Worm (Caenorhabditis elegans) whole organism, early embryonic: ENCODE data around the gene dhhc-4.

ENCODE experiments used
- B0310.2 ChIP-seq: sonication (generic microtip); optimal IDR thresholded peaks from 2 replicates; lab custom pipeline; 2016; ENCODE audit warnings: mild to moderate bottlenecking, missing genetic modification characterization, missing compliant biosample characterization
- F13C5.2 ChIP-seq: sonication (generic microtip); optimal IDR thresholded peaks from 2 replicates; lab custom pipeline; 2017; ENCODE audit warnings: mild to moderate bottlenecking, missing genetic modification characterization, inconsistent platforms, missing compliant biosample characterization
- aly-1 ChIP-seq: sonication (generic microtip); optimal IDR thresholded peaks from 2 replicates; lab custom pipeline; 2016; ENCODE audit warnings: missing genetic modification characterization, missing compliant biosample characterization
- ama-1 ChIP-seq: fragments of 150-350 bp; optimal IDR thresholded peaks from 2 replicates; lab custom pipeline; 2014
- ceh-13 ChIP-seq: fragments of 200-800 bp; sonication (Bioruptor generic); optimal IDR thresholded peaks from 2 replicates; lab custom pipeline; 2018; ENCODE audit warnings: mild to moderate bottlenecking, missing genetic modification characterization, missing compliant biosample characterization
- ceh-36 ChIP-seq: sonication (generic microtip); optimal IDR thresholded peaks from 2 replicates; lab custom pipeline; 2016; ENCODE audit warnings: missing genetic modification characterization, inconsistent platforms, missing compliant biosample characterization
- ets-7 ChIP-seq: sonication (generic microtip); optimal IDR thresholded peaks from 2 replicates; lab custom pipeline; 2016; ENCODE audit warnings: missing genotype, missing genetic modification characterization, missing compliant biosample characterization
- flt-1 ChIP-seq: fragments of 200-800 bp; sonication (Bioruptor generic); IDR thresholded peaks from 2 replicates; pipeline ENCODE4 v1.3.6; 2022; ENCODE audit warnings: missing genetic modification characterization, missing compliant biosample characterization
- hmbx-1 ChIP-seq: sonication (generic microtip); optimal IDR thresholded peaks from 2 replicates; lab custom pipeline; 2016; ENCODE audit warnings: mild to moderate bottlenecking, missing genetic modification characterization, missing compliant biosample characterization
- hmg-4 ChIP-seq: fragments of 200-800 bp; sonication (Bioruptor generic); optimal IDR thresholded peaks from 2 replicates; lab custom pipeline; 2018; ENCODE audit warnings: mild to moderate bottlenecking, missing genetic modification characterization, missing compliant biosample characterization
- hnd-1 ChIP-seq: sonication (generic microtip); optimal IDR thresholded peaks from 2 replicates; lab custom pipeline; 2016; ENCODE audit warnings: missing genetic modification characterization, missing compliant biosample characterization
- pes-1 ChIP-seq: fragments of 200-800 bp; sonication (Bioruptor generic); IDR thresholded peaks from 2 replicates; pipeline ENCODE4 v1.3.6; 2022; ENCODE audit warnings: missing genetic modification reagents, missing genetic modification characterization, missing compliant biosample characterization
- scrt-1 ChIP-seq: fragments of 200-800 bp; sonication (Bioruptor generic); IDR thresholded peaks from 2 replicates; pipeline ENCODE4 v1.3.6; 2022; ENCODE audit warnings: missing genetic modification characterization, missing compliant biosample characterization
- sea-1 ChIP-seq: fragments of 200-800 bp; sonication (Bioruptor generic); conservative IDR thresholded peaks from 2 replicates; pipeline ENCODE4 v1.3.6; 2022; ENCODE audit warnings: missing genetic modification characterization, missing compliant biosample characterization
- tbx-11 ChIP-seq: fragments of 200-800 bp; sonication (Bioruptor generic); IDR thresholded peaks from 2 replicates; pipeline ENCODE4 v1.3.6; 2022; ENCODE audit warnings: missing genetic modification characterization, missing compliant biosample characterization
- tbx-37 ChIP-seq: fragments of 200-800 bp; sonication (Bioruptor generic); conservative IDR thresholded peaks from 2 replicates; pipeline ENCODE4 v1.3.6; 2022; ENCODE audit warnings: missing genetic modification reagents, missing genetic modification characterization, missing compliant biosample characterization
- tra-4 ChIP-seq: sonication (generic microtip); optimal IDR thresholded peaks from 2 replicates; lab custom pipeline; 2017; ENCODE audit warnings: missing genetic modification characterization, missing compliant biosample characterization

dhhc-4 gene

DNA sequence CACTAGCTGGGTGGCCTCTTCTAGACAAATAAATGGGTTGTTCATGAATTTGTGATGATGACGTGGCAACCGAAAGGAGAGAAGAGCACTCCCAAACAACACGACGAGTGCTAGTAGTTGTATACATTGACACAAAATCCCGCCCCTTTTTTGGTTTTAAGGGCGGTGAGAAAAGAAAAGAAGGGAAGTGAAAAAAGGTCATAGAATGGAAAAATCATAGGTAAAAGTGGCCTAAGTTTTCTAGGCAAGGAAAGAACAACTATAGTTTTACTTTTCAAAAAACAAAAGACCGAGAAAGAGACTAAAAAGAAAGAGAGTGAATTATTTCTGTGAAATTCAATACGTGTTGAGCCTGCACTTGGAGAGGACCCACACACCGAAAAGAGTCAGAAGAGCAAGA, 11.2 kb upstream of the dhhc-4 start, which contains the start of gene ZK757.2:
TSS of gene ZK757.2 (minus strand) at position 101 of the 400 bp plus-strand sequence.
- TF ChIP-seq ets-7 (tag; lab: Kevin White, UChicago) (no peak), flt-1 (GFP tag; lab: Robert Waterston, UW) (no peak), tbx-11 (GFP tag; lab: Robert Waterston, UW) (no peak), B0310.2 (tag; lab: Kevin White, UChicago) (no peak), ama-1 (lab: Kevin White, UChicago) (no peak), hnd-1 (no peak), tra-4 (tag; lab: Kevin White, UChicago) (no peak), tbx-37 (no peak), F13C5.2 (tag; lab: Kevin White, UChicago) (no peak), ceh-13 (no peak), hmbx-1 (tag; lab: Kevin White, UChicago) (no peak), sea-1 (GFP tag; lab: Robert Waterston, UW) (no peak)

DNA sequence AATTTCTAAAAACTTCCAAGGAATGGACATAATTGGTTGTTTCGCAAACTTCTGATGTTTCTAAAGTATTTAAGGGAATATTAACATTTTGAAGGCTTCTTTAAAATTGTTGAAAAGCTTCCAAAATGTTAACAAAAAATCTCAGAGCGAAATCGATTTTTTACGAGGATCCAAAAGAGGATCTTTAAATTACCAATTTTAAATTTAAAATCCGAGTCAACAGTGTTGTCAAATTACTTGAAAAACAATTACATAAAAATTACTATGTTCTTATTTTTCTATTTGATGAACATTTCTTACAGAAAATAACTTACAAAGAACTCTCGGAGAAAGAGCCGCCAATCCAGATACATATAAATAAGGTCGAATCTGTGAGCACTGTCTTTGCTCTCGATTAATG, 9.4 kb upstream of the dhhc-4 start, which contains the start of gene ZK757.10:
TSS of gene ZK757.10 (plus strand) at position 301 of the 400 bp plus-strand sequence.
- TF ChIP-seq ceh-13 (no peak), B0310.2 (tag; lab: Kevin White, UChicago) (no peak), tbx-11 (GFP tag; lab: Robert Waterston, UW) (no peak), scrt-1 (no peak), hmbx-1 (tag; lab: Kevin White, UChicago) (no peak), F13C5.2 (tag; lab: Kevin White, UChicago) (no peak), ama-1 (lab: Kevin White, UChicago) (no peak), pes-1 (GFP tag; lab: Robert Waterston, UW) (no peak)

DNA sequence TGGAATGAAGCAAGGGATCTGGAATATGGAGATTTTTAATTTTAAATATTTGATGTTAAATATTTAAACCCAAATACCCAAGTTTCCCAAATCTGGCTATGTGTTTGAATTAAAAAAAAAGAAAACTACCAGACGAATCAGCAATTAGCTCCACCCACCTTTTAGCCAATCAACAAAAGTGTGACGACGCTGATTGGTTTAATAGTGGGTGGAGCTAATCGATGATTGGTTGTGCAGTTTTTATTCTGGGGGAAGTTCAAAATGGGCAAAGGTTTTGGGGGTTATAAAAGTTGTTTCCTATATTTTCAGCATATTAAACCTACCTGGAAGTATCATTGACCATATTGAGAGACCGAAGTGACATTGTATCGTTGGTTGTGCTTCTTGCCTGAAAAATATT, 6.9 kb upstream of the dhhc-4 start:
- TF ChIP-seq flt-1 (GFP tag; lab: Robert Waterston, UW) (no peak), hnd-1 (no peak), ceh-36 (tag; lab: Kevin White, UChicago) (no peak), scrt-1 (no peak), tra-4 (tag; lab: Kevin White, UChicago) (no peak), B0310.2 (tag; lab: Kevin White, UChicago) (no peak), ama-1 (lab: Kevin White, UChicago) (no peak), aly-1 (tag; lab: Kevin White, UChicago) (no peak), hmg-4 (GFP tag; lab: Kevin White, UChicago) (no peak), hmbx-1 (tag; lab: Kevin White, UChicago) (no peak), F13C5.2 (tag; lab: Kevin White, UChicago) (no peak), tbx-37 (no peak), sea-1 (GFP tag; lab: Robert Waterston, UW) (no peak), tbx-11 (GFP tag; lab: Robert Waterston, UW) (no peak)

DNA sequence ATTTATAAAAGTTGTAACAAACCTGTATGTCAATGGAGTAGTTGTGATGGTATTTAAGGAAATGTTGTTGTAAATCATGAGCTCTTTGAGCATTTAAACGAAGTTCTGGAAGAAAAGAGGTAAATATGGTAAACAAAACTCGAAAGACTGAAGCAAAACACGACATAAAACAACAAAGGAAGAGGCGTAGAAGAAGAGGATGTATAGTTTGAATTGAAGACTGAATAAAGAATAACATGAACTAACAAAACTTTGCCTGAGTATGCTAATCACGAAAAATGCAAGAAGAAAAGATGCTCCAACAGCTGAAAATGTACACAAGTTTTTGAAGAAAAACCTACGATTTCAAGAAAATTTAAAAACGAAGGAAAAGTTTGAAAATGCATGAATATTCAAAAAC, 3.4 kb upstream of the dhhc-4 start, which contains the start of gene ZK757.1:
TSS of gene ZK757.1 (minus strand) at position 101 of the 400 bp plus-strand sequence.
- no peak for TF ChIP-seq scrt-1
- no peak for TF ChIP-seq F13C5.2 (tag; lab: Kevin White, UChicago)
- TF ChIP-seq pes-1 (GFP tag; lab: Robert Waterston, UW): no peak
- TF ChIP-seq flt-1 (GFP tag; lab: Robert Waterston, UW): no peak
- no peak for TF ChIP-seq hmbx-1 (tag; lab: Kevin White, UChicago)
- no peak for TF ChIP-seq tbx-37
- TF ChIP-seq aly-1 (tag; lab: Kevin White, UChicago): no peak
- no peak for TF ChIP-seq ama-1 (lab: Kevin White, UChicago)
- TF ChIP-seq ceh-36 (tag; lab: Kevin White, UChicago): no peak
- TF ChIP-seq tbx-11 (GFP tag; lab: Robert Waterston, UW): no peak
- no peak for TF ChIP-seq ceh-13
- TF ChIP-seq ets-7 (tag; lab: Kevin White, UChicago): no peak
- TF ChIP-seq hnd-1: no peak
- no peak for TF ChIP-seq tra-4 (tag; lab: Kevin White, UChicago)
- no peak for TF ChIP-seq B0310.2 (tag; lab: Kevin White, UChicago)
- TF ChIP-seq hmg-4 (GFP tag; lab: Kevin White, UChicago): no peak
- no peak for TF ChIP-seq sea-1 (GFP tag; lab: Robert Waterston, UW)

DNA sequence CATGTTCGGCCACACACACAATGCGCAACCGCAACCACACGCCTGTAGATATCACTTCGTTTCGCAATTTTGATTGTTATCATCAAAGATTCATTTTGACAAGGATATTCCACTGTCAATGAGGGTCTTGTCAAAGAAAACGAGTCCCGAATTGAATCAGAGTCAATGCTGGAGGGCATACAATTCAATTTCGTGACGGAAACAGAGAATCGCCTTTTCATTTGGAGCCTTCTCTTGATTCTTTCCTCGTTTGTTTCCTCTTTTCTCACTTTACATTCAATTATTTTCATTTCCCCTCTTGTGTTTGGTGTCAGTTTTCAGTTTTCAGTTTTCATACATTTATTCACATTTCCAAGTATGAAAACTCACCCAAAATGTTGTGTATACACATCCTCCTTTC, 240 bp downstream of the dhhc-4 start:
- TF ChIP-seq ceh-36 (tag; lab: Kevin White, UChicago) (no peak), ets-7 (tag; lab: Kevin White, UChicago) (no peak), hmg-4 (GFP tag; lab: Kevin White, UChicago) (no peak), scrt-1 (no peak), ama-1 (lab: Kevin White, UChicago) (no peak), hmbx-1 (tag; lab: Kevin White, UChicago) (no peak), pes-1 (GFP tag; lab: Robert Waterston, UW) (no peak), tbx-11 (GFP tag; lab: Robert Waterston, UW) (no peak), flt-1 (GFP tag; lab: Robert Waterston, UW) (no peak), F13C5.2 (tag; lab: Kevin White, UChicago) (no peak), ceh-13 (no peak), hnd-1 (no peak), aly-1 (tag; lab: Kevin White, UChicago) (no peak), tbx-37 (no peak), tra-4 (tag; lab: Kevin White, UChicago) (no peak), sea-1 (GFP tag; lab: Robert Waterston, UW) (no peak)

DNA sequence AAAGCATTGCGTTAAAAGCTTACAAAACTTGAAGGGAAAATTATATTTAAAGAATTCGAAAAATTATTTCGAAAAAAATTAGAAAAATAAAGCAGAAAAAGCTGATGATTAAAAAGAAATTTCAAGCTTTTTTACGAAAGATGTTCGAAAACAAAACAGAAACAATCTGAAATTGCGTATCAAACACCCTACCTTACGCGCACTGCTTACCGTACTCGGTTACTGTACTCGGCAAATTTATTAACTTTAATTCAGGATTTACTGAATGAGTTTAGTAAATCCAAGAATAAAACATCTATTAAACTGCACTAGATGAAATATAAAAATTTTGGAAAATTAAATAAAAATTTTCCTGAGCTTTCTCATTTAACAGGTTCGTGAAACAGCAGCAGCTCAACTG, 5.1 kb downstream of the dhhc-4 start:
- TF ChIP-seq tra-4 (tag; lab: Kevin White, UChicago) (no peak), sea-1 (GFP tag; lab: Robert Waterston, UW) (no peak)

DNA sequence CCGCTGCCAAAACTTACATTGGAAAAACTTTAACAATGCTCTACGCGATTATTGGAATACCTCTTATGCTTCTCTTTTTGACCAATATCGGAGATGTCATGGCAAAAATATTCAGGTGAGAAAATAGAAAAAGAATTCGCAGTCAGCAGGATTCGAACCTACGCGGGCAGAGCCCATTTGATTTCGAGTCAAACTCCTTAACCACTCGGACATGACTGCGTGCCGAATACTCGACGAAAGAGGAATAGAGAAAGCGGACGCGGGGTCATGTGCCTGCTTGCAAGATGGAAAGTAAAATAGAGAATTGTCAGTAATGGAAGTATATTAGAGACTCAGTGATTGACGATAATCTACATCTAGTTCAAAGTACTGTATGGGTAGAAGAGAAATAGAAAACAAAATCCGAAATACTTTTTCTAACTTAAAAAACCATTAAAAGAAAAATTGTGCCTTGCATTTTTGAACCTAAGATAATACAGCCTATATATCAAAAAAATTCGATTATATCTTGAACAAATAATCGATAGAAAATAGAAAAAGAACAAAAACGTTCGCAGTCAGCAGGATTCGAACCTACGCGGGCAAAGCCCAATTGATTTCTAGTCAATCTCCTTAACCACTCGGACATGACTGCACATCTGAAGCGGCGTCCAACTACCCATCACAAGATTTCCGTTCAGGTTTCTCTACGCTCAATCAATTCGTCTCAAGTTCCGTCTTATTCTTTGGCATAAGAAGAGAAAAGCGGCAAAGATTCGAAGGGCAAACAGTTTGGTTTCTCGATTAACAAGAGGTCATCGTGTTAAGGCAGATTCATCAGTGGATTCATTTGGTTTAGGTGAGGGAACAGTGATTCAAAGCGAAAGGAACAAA, 5.9 kb downstream of the dhhc-4 start:
- TF ChIP-seq tbx-11 (GFP tag; lab: Robert Waterston, UW) (peak; percentile 93), hnd-1 (peak; percentile 77), sea-1 (GFP tag; lab: Robert Waterston, UW) (peak; percentile 88), ceh-13 (peak; percentile 67), aly-1 (tag; lab: Kevin White, UChicago) (peak; percentile 86), tbx-37 (peak; percentile 94), tra-4 (tag; lab: Kevin White, UChicago) (peak; percentile 45), B0310.2 (tag; lab: Kevin White, UChicago) (peak; percentile 83), F13C5.2 (tag; lab: Kevin White, UChicago) (peak; percentile 84), pes-1 (GFP tag; lab: Robert Waterston, UW) (peak; percentile 95), ets-7 (tag; lab: Kevin White, UChicago) (peak; percentile 84), flt-1 (GFP tag; lab: Robert Waterston, UW) (peak; percentile 91), ama-1 (lab: Kevin White, UChicago) (no peak), ceh-36 (tag; lab: Kevin White, UChicago) (peak; percentile 86), hmg-4 (GFP tag; lab: Kevin White, UChicago) (peak; percentile 91), scrt-1 (peak; percentile 94), hmbx-1 (tag; lab: Kevin White, UChicago) (peak; percentile 78)
